Worm (Caenorhabditis elegans) whole organism, young adult: ENCODE measurements around the gene F32G8.2.

Experiments
- F33H1.4 ChIP-seq: fragments of 200-800 bp; sonication (Bioruptor generic); IDR thresholded peaks from 2 replicates; pipeline ENCODE4 v1.3.6; 2022; ENCODE audit warnings: missing genetic modification reagents, missing genetic modification characterization, missing compliant biosample characterization
- F57C9.4 ChIP-seq: sonication (generic microtip); optimal IDR thresholded peaks from 2 replicates; lab custom pipeline; 2017; ENCODE audit warnings: mild to moderate bottlenecking, missing genetic modification characterization, missing compliant biosample characterization
- K12H6.12 ChIP-seq: fragments of 200-800 bp; sonication (Bioruptor generic); optimal IDR thresholded peaks from 2 replicates; lab custom pipeline; 2018; ENCODE audit warnings: mild to moderate bottlenecking, missing genetic modification characterization, missing compliant biosample characterization
- ZK185.1 ChIP-seq: sonication (generic microtip); optimal IDR thresholded peaks from 2 replicates; lab custom pipeline; 2016; ENCODE audit warnings: mild to moderate bottlenecking, missing genetic modification characterization, missing compliant biosample characterization; ENCODE audit not compliant: poor library complexity, severe bottlenecking
- ccch-3 ChIP-seq: fragments of 200-800 bp; sonication (Bioruptor generic); optimal IDR thresholded peaks from 2 replicates; lab custom pipeline; 2018; ENCODE audit warnings: mild to moderate bottlenecking, missing genetic modification characterization, missing compliant biosample characterization
- let-526 ChIP-seq: fragments of 200-800 bp; sonication (Bioruptor generic); IDR thresholded peaks from 2 replicates; pipeline ENCODE4 v1.3.6; 2022; ENCODE audit warnings: missing genetic modification reagents, missing genetic modification characterization, missing compliant biosample characterization
- tlf-1 ChIP-seq: fragments of 200-800 bp; sonication (Bioruptor generic); optimal IDR thresholded peaks from 2 replicates; lab custom pipeline; 2018; ENCODE audit warnings: mild to moderate bottlenecking, missing genetic modification characterization, missing compliant biosample characterization
- ztf-22 ChIP-seq: fragments of 200-800 bp; sonication (Bioruptor generic); optimal IDR thresholded peaks from 2 replicates; lab custom pipeline; 2018; ENCODE audit warnings: mild to moderate bottlenecking, missing genetic modification characterization, moderate library complexity, missing compliant biosample characterization

- TF ChIP-seq let-526 (no peak), F33H1.4 (GFP tag; lab: Robert Waterston, UW) (no peak), ztf-22 (GFP tag; lab: Kevin White, UChicago) (no peak), ccch-3 (GFP tag; lab: Kevin White, UChicago) (no peak), ZK185.1 (tag; lab: Kevin White, UChicago) (no peak), tlf-1 (GFP tag; lab: Kevin White, UChicago) (no peak), F57C9.4 (no peak), K12H6.12 (tag; lab: Kevin White, UChicago) (no peak)
Measured at ce11 chrV:10535325-10535724, 14.5 kb upstream of the F32G8.2 start.
